Fruit fly (Drosophila melanogaster): Measurements from ENCODE around the gene eIF3f1.

The eIF3f1 gene

dm6 chr3R:4746189-4746771, 32.3 kb upstream of the eIF3f1 start (continued):
- TF ChIP-seq dpn (GFP tag; optimal IDR thresholded peaks at IDR 0.05), result no peak
- TF ChIP-seq CG15479 (GFP tag; optimal IDR thresholded peaks at IDR 0.05), result no peak
- TF ChIP-seq Ada2b (GFP tag; IDR thresholded peaks at IDR 0.05), result no peak
- no peak for TF ChIP-seq CG9215 (GFP tag; IDR thresholded peaks at IDR 0.05)
- TF ChIP-seq Eip74EF (GFP tag; optimal IDR thresholded peaks at IDR 0.05), result peak in 1 of 2 experiments; percentile 30
- TF ChIP-seq CG5245 (GFP tag; optimal IDR thresholded peaks at IDR 0.05), result no peak
- no peak for TF ChIP-seq z (GFP tag; IDR thresholded peaks at IDR 0.05)
- no peak for TF ChIP-seq CG12236 (GFP tag; optimal IDR thresholded peaks at IDR 0.05)
- no peak for TF ChIP-seq HHEX (GFP tag; optimal IDR thresholded peaks at IDR 0.05)
- TF ChIP-seq tio (GFP tag; optimal IDR thresholded peaks at IDR 0.05), result no peak
- TF ChIP-seq CG33213 (GFP tag; optimal IDR thresholded peaks at IDR 0.05), result no peak
- TF ChIP-seq jing (GFP tag; optimal IDR thresholded peaks at IDR 0.05), result no peak
- peak; percentile 50 for TF ChIP-seq Jarid2 (GFP tag; optimal IDR thresholded peaks at IDR 0.05)
- TF ChIP-seq tin (GFP tag; optimal IDR thresholded peaks at IDR 0.05), result no peak
- TF ChIP-seq gt (GFP tag; IDR thresholded peaks at IDR 0.05), result no peak
- no peak for TF ChIP-seq pnt (GFP tag; optimal IDR thresholded peaks at IDR 0.05)
- TF ChIP-seq fd96Cb (tag; optimal IDR thresholded peaks at IDR 0.05), result no peak
- no peak for TF ChIP-seq ERR (GFP tag; optimal IDR thresholded peaks at IDR 0.05)
- TF ChIP-seq seq (GFP tag; IDR thresholded peaks at IDR 0.05), result no peak
- TF ChIP-seq crol (GFP tag; IDR thresholded peaks at IDR 0.05), result peak; percentile 79
- TF ChIP-seq danr (GFP tag; IDR thresholded peaks at IDR 0.05), result no peak
- TF ChIP-seq corto (GFP tag; optimal IDR thresholded peaks at IDR 0.05), result no peak
- no peak for TF ChIP-seq CG2120 (GFP tag; optimal IDR thresholded peaks at IDR 0.05)
- peak; percentile 5 for TF ChIP-seq CG12299 (tag; optimal IDR thresholded peaks at IDR 0.05)
- TF ChIP-seq CG1792 (GFP tag; optimal IDR thresholded peaks at IDR 0.05), result no peak
- TF ChIP-seq HmgD (GFP tag; optimal IDR thresholded peaks at IDR 0.05), result no peak
- no peak for TF ChIP-seq CG4424 (GFP tag; optimal IDR thresholded peaks at IDR 0.05)
- TF ChIP-seq E2f1 (GFP tag; IDR thresholded peaks at IDR 0.05), result no peak
- no peak for TF ChIP-seq kni (GFP tag; optimal IDR thresholded peaks at IDR 0.05)
- no peak for TF ChIP-seq zfh2 (GFP tag; optimal IDR thresholded peaks at IDR 0.05)
- no peak for TF ChIP-seq CG7271 (tag; optimal IDR thresholded peaks at IDR 0.05)
- no peak for TF ChIP-seq nmo (GFP tag; optimal IDR thresholded peaks at IDR 0.05)
- TF ChIP-seq kah (GFP tag; optimal IDR thresholded peaks at IDR 0.05), result no peak
- no peak for TF ChIP-seq CG11456 (GFP tag; IDR thresholded peaks at IDR 0.05)
- no peak for TF ChIP-seq Blimp-1 (GFP tag; optimal IDR thresholded peaks at IDR 0.05)
- TF ChIP-seq sqz (GFP tag; optimal IDR thresholded peaks at IDR 0.05), result no peak
- TF ChIP-seq psq (GFP tag; optimal IDR thresholded peaks at IDR 0.05), result no peak
- TF ChIP-seq bcd (GFP tag; optimal IDR thresholded peaks at IDR 0.05), result no peak
- TF ChIP-seq slou (GFP tag; optimal IDR thresholded peaks at IDR 0.05), result no peak
- no peak for TF ChIP-seq ken (GFP tag; IDR thresholded peaks at IDR 0.05)
- no peak for TF ChIP-seq cad (GFP tag; optimal IDR thresholded peaks at IDR 0.05)
- TF ChIP-seq CG2712 (tag; optimal IDR thresholded peaks at IDR 0.05), result no peak
- no peak for TF ChIP-seq lov (optimal IDR thresholded peaks at IDR 0.05)
- no peak for TF ChIP-seq lov (GFP tag; IDR thresholded peaks at IDR 0.05)
- TF ChIP-seq BtbVII (GFP tag; optimal IDR thresholded peaks at IDR 0.05), result no peak
- no peak for TF ChIP-seq nerfin-2 (GFP tag; IDR thresholded peaks at IDR 0.05; ENCODE audit: partially characterized antibody)
- TF ChIP-seq nom (GFP tag; optimal IDR thresholded peaks at IDR 0.05), result no peak
- TF ChIP-seq CG13296 (GFP tag; optimal IDR thresholded peaks at IDR 0.05), result peak; percentile 45
- no peak for TF ChIP-seq CG18011 (GFP tag; optimal IDR thresholded peaks at IDR 0.05)
- TF ChIP-seq Adf1 (GFP tag; IDR thresholded peaks at IDR 0.05), result peak; percentile 42; the same call in 1 of the 2 replicates
- peak; percentile 10 for TF ChIP-seq dm (GFP tag; optimal IDR thresholded peaks at IDR 0.05)

Data from whole organism, embryonic.